Worm (Caenorhabditis elegans): ENCODE measurements around the gene srbc-16.

The srbc-16 gene

ce11 chrV:2155232-2155631 lies 26.6 kb upstream of the srbc-16 start, which contains the start of gene srbc-21:
Gene srbc-21, plus strand, starts transcription at chrV:2155532.
- TF ChIP-seq zag-1 (tag; optimal IDR thresholded peaks at IDR 0.05): no peak
- TF ChIP-seq fkh-2 (tag; optimal IDR thresholded peaks at IDR 0.05): no peak
- no peak for TF ChIP-seq daf-12 (tag; optimal IDR thresholded peaks at IDR 0.05)
- no peak for TF ChIP-seq ceh-28 (tag; optimal IDR thresholded peaks at IDR 0.05)
- TF ChIP-seq snpc-4 (tag; optimal IDR thresholded peaks at IDR 0.05): no peak
- no peak for TF ChIP-seq eor-1 (tag; optimal IDR thresholded peaks at IDR 0.05)
- no peak for TF ChIP-seq ztf-4 (tag; optimal IDR thresholded peaks at IDR 0.05)
- no peak for TF ChIP-seq ztf-11 (tag; optimal IDR thresholded peaks at IDR 0.05)
- no peak for TF ChIP-seq nhr-67 (tag; optimal IDR thresholded peaks at IDR 0.05)
- no peak for TF ChIP-seq nhr-12 (tag; optimal IDR thresholded peaks at IDR 0.05)
- no peak for TF ChIP-seq nhr-23 (tag; optimal IDR thresholded peaks at IDR 0.05)
- no peak for TF ChIP-seq unc-39 (tag; optimal IDR thresholded peaks at IDR 0.05)
- no peak for TF ChIP-seq unc-62 (GFP tag; optimal IDR thresholded peaks at IDR 0.05)
- TF ChIP-seq egl-27 (tag; optimal IDR thresholded peaks at IDR 0.05): no peak
- no peak for TF ChIP-seq nhr-43 (tag; optimal IDR thresholded peaks at IDR 0.05; ENCODE audit: poor library complexity, severe bottlenecking)
- TF ChIP-seq ama-1 (optimal IDR thresholded peaks at IDR 0.05): no peak
- no peak for TF ChIP-seq ceh-16 (tag; optimal IDR thresholded peaks at IDR 0.05)

ce11 chrV:2156830-2157229 lies 25.0 kb upstream of the srbc-16 start, which contains the start of gene srbc-22:
Gene srbc-22, plus strand, starts transcription at chrV:2157130.
- TF ChIP-seq ZK546.5 (tag; optimal IDR thresholded peaks at IDR 0.05): no peak
- no peak for TF ChIP-seq nhr-77 (tag; optimal IDR thresholded peaks at IDR 0.05)
- TF ChIP-seq skn-1 (tag; optimal IDR thresholded peaks at IDR 0.05): no peak
- TF ChIP-seq elt-3 (tag; optimal IDR thresholded peaks at IDR 0.05): no peak
- TF ChIP-seq nhr-11 (tag; optimal IDR thresholded peaks at IDR 0.05): no peak
- no peak for TF ChIP-seq ama-1 (optimal IDR thresholded peaks at IDR 0.05)
- TF ChIP-seq nhr-237 (tag; optimal IDR thresholded peaks at IDR 0.05): no peak
- TF ChIP-seq nhr-43 (tag; optimal IDR thresholded peaks at IDR 0.05; ENCODE audit: poor library complexity, severe bottlenecking): no peak
- no peak for TF ChIP-seq ztf-4 (tag; optimal IDR thresholded peaks at IDR 0.05)
- no peak for TF ChIP-seq pha-4 (tag; optimal IDR thresholded peaks at IDR 0.05)
- no peak for TF ChIP-seq nhr-76 (tag; optimal IDR thresholded peaks at IDR 0.05)
- TF ChIP-seq mdl-1 (tag; optimal IDR thresholded peaks at IDR 0.05): no peak
- TF ChIP-seq ceh-82 (tag; optimal IDR thresholded peaks at IDR 0.05): no peak

- TF ChIP-seq nhr-76 (tag; optimal IDR thresholded peaks at IDR 0.05) (no peak), ceh-28 (tag; optimal IDR thresholded peaks at IDR 0.05) (no peak), sea-2 (GFP tag; optimal IDR thresholded peaks at IDR 0.05) (no peak), egl-27 (tag; optimal IDR thresholded peaks at IDR 0.05) (no peak), fkh-2 (tag; optimal IDR thresholded peaks at IDR 0.05) (no peak), daf-12 (tag; optimal IDR thresholded peaks at IDR 0.05) (no peak), ztf-4 (tag; optimal IDR thresholded peaks at IDR 0.05) (no peak), ceh-9 (tag; optimal IDR thresholded peaks at IDR 0.05) (no peak), elt-1 (tag; optimal IDR thresholded peaks at IDR 0.05) (no peak)
Observed at ce11 chrV:2159331-2159730, 22.5 kb upstream of the srbc-16 start, which contains the start of gene C45H4.14. Gene C45H4.14, minus strand, starts transcription at chrV:2159431.

ce11 chrV:2163735-2164134 lies 18.1 kb upstream of the srbc-16 start, which contains the start of gene str-255:
Gene str-255, minus strand, starts transcription at chrV:2163835.
- TF ChIP-seq R02D3.7 (tag; optimal IDR thresholded peaks at IDR 0.05) (no peak), hmg-11 (tag; optimal IDR thresholded peaks at IDR 0.05) (no peak), zag-1 (tag; optimal IDR thresholded peaks at IDR 0.05) (no peak), aly-2 (tag; optimal IDR thresholded peaks at IDR 0.05) (no peak), fos-1 (tag; optimal IDR thresholded peaks at IDR 0.05) (no peak), daf-12 (tag; optimal IDR thresholded peaks at IDR 0.05) (no peak), ceh-16 (tag; optimal IDR thresholded peaks at IDR 0.05) (no peak), elt-1 (tag; optimal IDR thresholded peaks at IDR 0.05) (no peak), ama-1 (optimal IDR thresholded peaks at IDR 0.05) (no peak), nhr-77 (tag; optimal IDR thresholded peaks at IDR 0.05) (no peak), fkh-2 (tag; optimal IDR thresholded peaks at IDR 0.05) (no peak), nhr-23 (tag; optimal IDR thresholded peaks at IDR 0.05) (no peak), ztf-11 (tag; optimal IDR thresholded peaks at IDR 0.05) (no peak), nhr-237 (tag; optimal IDR thresholded peaks at IDR 0.05) (no peak), egl-5 (tag; optimal IDR thresholded peaks at IDR 0.05) (no peak), lin-15B (tag; optimal IDR thresholded peaks at IDR 0.05) (no peak), eor-1 (tag; optimal IDR thresholded peaks at IDR 0.05) (no peak), sea-2 (GFP tag; optimal IDR thresholded peaks at IDR 0.05) (no peak), skn-1 (tag; optimal IDR thresholded peaks at IDR 0.05) (no peak), pqm-1 (tag; optimal IDR thresholded peaks at IDR 0.05) (no peak)

Data from whole organism, L3 larva.